Worm (Caenorhabditis elegans) whole organism, young adult: Measurements from ENCODE around the gene nspd-7.

ENCODE experiments used
- B0019.2 ChIP-seq: fragments of 200-800 bp; sonication (Bioruptor generic); conservative IDR thresholded peaks from 2 replicates; pipeline ENCODE4 v1.3.6; 2022; ENCODE audit warnings: missing genetic modification reagents, missing genetic modification characterization, missing compliant biosample characterization
- D2030.7 ChIP-seq: fragments of 200-800 bp; sonication (Bioruptor generic); IDR thresholded peaks from 2 replicates; pipeline ENCODE4 v1.3.6; 2022; ENCODE audit warnings: missing genetic modification reagents, missing genetic modification characterization, missing compliant biosample characterization
- F22D6.2 ChIP-seq: sonication (generic microtip); optimal IDR thresholded peaks from 2 replicates; lab custom pipeline; 2016; ENCODE audit warnings: mild to moderate bottlenecking, missing genetic modification characterization, missing compliant biosample characterization
- F23B12.7 ChIP-seq: sonication (generic microtip); optimal IDR thresholded peaks from 2 replicates; lab custom pipeline; 2017; ENCODE audit warnings: missing genetic modification characterization, mild to moderate bottlenecking, missing compliant biosample characterization, antibody characterized with exemption, moderate library complexity; ENCODE audit not compliant: insufficient read depth
- F55B11.4 ChIP-seq: sonication (generic microtip); optimal IDR thresholded peaks from 2 replicates; lab custom pipeline; 2016; ENCODE audit warnings: missing compliant biosample characterization, missing genetic modification characterization, borderline replicate concordance; ENCODE audit not compliant: insufficient read depth
- K12H6.12 ChIP-seq: fragments of 200-800 bp; sonication (Bioruptor generic); optimal IDR thresholded peaks from 2 replicates; lab custom pipeline; 2018; ENCODE audit warnings: mild to moderate bottlenecking, missing genetic modification characterization, missing compliant biosample characterization
- akir-1 ChIP-seq: fragments of 200-800 bp; sonication (Bioruptor generic); optimal IDR thresholded peaks from 2 replicates; lab custom pipeline; 2018; ENCODE audit warnings: mild to moderate bottlenecking, missing genetic modification characterization, moderate library complexity, missing compliant biosample characterization
- attf-3 ChIP-seq: fragments of 200-800 bp; sonication (Bioruptor generic); conservative IDR thresholded peaks from 2 replicates; pipeline ENCODE4 v1.3.6; 2022; ENCODE audit warnings: missing genetic modification reagents, missing genetic modification characterization, missing compliant biosample characterization
- attf-5 ChIP-seq: fragments of 200-800 bp; sonication (Bioruptor generic); optimal IDR thresholded peaks from 2 replicates; lab custom pipeline; 2018; ENCODE audit warnings: mild to moderate bottlenecking, missing genetic modification characterization, missing compliant biosample characterization
- attf-6 ChIP-seq: fragments of 200-800 bp; sonication (Bioruptor generic); IDR thresholded peaks from 2 replicates; pipeline ENCODE4 v1.3.6; 2022; ENCODE audit warnings: missing genetic modification reagents, missing genetic modification characterization, missing compliant biosample characterization
- cebp-2 ChIP-seq: fragments of 200-800 bp; sonication (Bioruptor generic); IDR thresholded peaks from 2 replicates; pipeline ENCODE4 v1.3.6; 2022; ENCODE audit warnings: missing genetic modification characterization, missing compliant biosample characterization
- ceh-40 ChIP-seq: fragments of 200-800 bp; sonication (Bioruptor generic); IDR thresholded peaks from 2 replicates; pipeline ENCODE4 v1.3.6; 2022; ENCODE audit warnings: missing genetic modification characterization, missing compliant biosample characterization
- ceh-58 ChIP-seq: fragments of 200-800 bp; sonication (Bioruptor generic); IDR thresholded peaks from 2 replicates; pipeline ENCODE4 v1.3.6; 2022; ENCODE audit warnings: missing genetic modification characterization, missing compliant biosample characterization
- ceh-79 ChIP-seq: sonication (generic microtip); optimal IDR thresholded peaks from 2 replicates; lab custom pipeline; 2017; ENCODE audit warnings: mild to moderate bottlenecking, missing genetic modification characterization, missing compliant biosample characterization
- dpl-1 ChIP-seq: fragments of 150-350 bp; optimal IDR thresholded peaks from 2 replicates; lab custom pipeline; 2014; ENCODE audit warnings: missing biosample characterization, missing genetic modification reagents, missing genetic modification characterization
- efl-1 ChIP-seq: fragments of 150-350 bp; optimal IDR thresholded peaks from 2 replicates; lab custom pipeline; 2014; ENCODE audit warnings: missing biosample characterization, missing genetic modification reagents, missing genetic modification characterization
- ets-4 ChIP-seq: fragments of 200-800 bp; sonication (Bioruptor generic); optimal IDR thresholded peaks from 2 replicates; lab custom pipeline; 2018; ENCODE audit warnings: mild to moderate bottlenecking, missing genetic modification characterization, missing compliant biosample characterization
- hmg-1.2 ChIP-seq: fragments of 200-800 bp; sonication (Bioruptor generic); IDR thresholded peaks from 2 replicates; pipeline ENCODE4 v1.3.6; 2022; ENCODE audit warnings: missing genetic modification reagents, missing genetic modification characterization, missing compliant biosample characterization
- let-607 ChIP-seq, 2 experiments: fragments of 200-800 bp in 1 of 2; sonication (Bioruptor generic) in 1 of 2; sonication (generic microtip) in 1 of 2; optimal IDR thresholded peaks; 2 replicates each; lab custom pipeline; 2016 to 2018; ENCODE audit warnings: mild to moderate bottlenecking in 2 of 2, missing compliant biosample characterization in 2 of 2, missing genetic modification characterization in 2 of 2, moderate library complexity in 2 of 2, missing genotype in 1 of 2
- lin-26 ChIP-seq: fragments of 200-800 bp; sonication (Bioruptor generic); IDR thresholded peaks from 2 replicates; pipeline ENCODE4 v1.3.6; 2022; ENCODE audit warnings: missing genetic modification reagents, missing genetic modification characterization, missing compliant biosample characterization
- lin-35 ChIP-seq, 3 experiments: fragments of 150-350 bp in 2 of 3; sonication (generic microtip) in 1 of 3; optimal IDR thresholded peaks; 2 replicates each; lab custom pipeline; 2014 to 2018; ENCODE audit warnings: missing biosample characterization in 3 of 3, missing genetic modification characterization in 3 of 3, missing genetic modification reagents in 3 of 3
- lsl-1 ChIP-seq: fragments of 200-800 bp; sonication (Bioruptor generic); optimal IDR thresholded peaks from 2 replicates; lab custom pipeline; 2018; ENCODE audit warnings: mild to moderate bottlenecking, missing genetic modification characterization, moderate library complexity, missing compliant biosample characterization
- madf-3 ChIP-seq: fragments of 200-800 bp; sonication (Bioruptor generic); IDR thresholded peaks from 2 replicates; pipeline ENCODE4 v1.3.6; 2022; ENCODE audit warnings: missing genetic modification reagents, missing genetic modification characterization, missing compliant biosample characterization
- mcd-1 ChIP-seq: fragments of 200-800 bp; sonication (Bioruptor generic); IDR thresholded peaks from 2 replicates; pipeline ENCODE4 v1.3.6; 2022; ENCODE audit warnings: missing genetic modification reagents, missing genetic modification characterization, missing compliant biosample characterization
- nfya-1 ChIP-seq: sonication (generic microtip); optimal IDR thresholded peaks from 2 replicates; lab custom pipeline; 2017; ENCODE audit warnings: antibody characterized with exemption, missing compliant biosample characterization, missing genetic modification characterization, borderline replicate concordance; ENCODE audit not compliant: insufficient read depth
- nhr-80 ChIP-seq: sonication (generic microtip); optimal IDR thresholded peaks from 2 replicates; lab custom pipeline; 2016; ENCODE audit warnings: missing genetic modification characterization, missing compliant biosample characterization
- pbrm-1 ChIP-seq: fragments of 200-800 bp; sonication (Bioruptor generic); IDR thresholded peaks from 2 replicates; pipeline ENCODE4 v1.3.6; 2022; ENCODE audit warnings: missing genetic modification reagents, missing genetic modification characterization, missing compliant biosample characterization
- rpc-1 ChIP-seq, 2 experiments: fragments of 150-350 bp in 1 of 2; sonication (generic microtip) in 1 of 2; optimal IDR thresholded peaks; 2 replicates each; lab custom pipeline; 2014 to 2018; ENCODE audit warnings: missing biosample characterization in 1 of 2, missing genetic modification characterization in 1 of 2, missing genetic modification reagents in 1 of 2, missing genotype in 1 of 2
- sea-2 ChIP-seq: fragments of 200-800 bp; sonication (Bioruptor generic); IDR thresholded peaks from 2 replicates; pipeline ENCODE4 v1.3.6; 2022; ENCODE audit warnings: missing genetic modification characterization, missing compliant biosample characterization
- snpc-3.4 ChIP-seq: sonication (generic microtip); optimal IDR thresholded peaks from 2 replicates; lab custom pipeline; 2017; ENCODE audit warnings: missing genetic modification characterization, mild to moderate bottlenecking, missing compliant biosample characterization, antibody characterized with exemption, moderate library complexity, missing genotype, missing genetic modification reagents
- snpc-4 ChIP-seq, 5 experiments: fragments of 150-350 bp in 1 of 5; sonication (generic microtip) in 4 of 5; optimal IDR thresholded peaks; 2 replicates each; lab custom pipeline; 2014 to 2018; ENCODE audit warnings: missing genetic modification characterization in 5 of 5, missing biosample characterization in 3 of 5, antibody characterized with exemption in 2 of 5, mild to moderate bottlenecking in 2 of 5, missing compliant biosample characterization in 2 of 5, missing genotype in 2 of 5, moderate library complexity in 2 of 5, missing genetic modification reagents in 1 of 5
- somi-1 ChIP-seq: fragments of 200-800 bp; sonication (Bioruptor generic); optimal IDR thresholded peaks from 2 replicates; lab custom pipeline; 2018; ENCODE audit warnings: mild to moderate bottlenecking, missing genetic modification characterization, missing compliant biosample characterization
- ztf-18 ChIP-seq: sonication (generic microtip); optimal IDR thresholded peaks from 2 replicates; lab custom pipeline; 2016; ENCODE audit warnings: missing genotype, mild to moderate bottlenecking, missing genetic modification characterization, missing compliant biosample characterization
- ztf-25 ChIP-seq: fragments of 200-800 bp; sonication (Bioruptor generic); IDR thresholded peaks from 2 replicates; pipeline ENCODE4 v1.3.6; 2022; ENCODE audit warnings: missing genetic modification reagents, missing genetic modification characterization, missing compliant biosample characterization

The nspd-7 gene

DNA sequence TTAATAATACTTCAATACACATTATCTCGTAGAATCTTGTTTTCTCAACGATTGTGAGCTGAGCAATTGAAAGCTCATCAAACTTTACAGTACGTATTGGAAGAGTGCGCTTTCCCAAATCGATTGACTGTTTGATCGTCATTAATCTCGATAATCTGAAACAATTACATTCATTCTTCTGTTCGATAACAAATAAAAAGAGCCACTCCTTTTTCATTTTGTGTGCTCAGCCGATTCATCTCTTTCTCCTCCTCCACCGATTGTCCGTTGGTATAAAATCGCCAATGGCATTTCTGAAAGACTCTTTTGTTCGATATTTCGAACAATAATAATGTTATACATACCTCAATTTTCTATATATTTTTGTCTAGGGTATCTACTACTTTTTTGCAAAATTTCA lies 45.3 kb downstream of the nspd-7 start, which contains the start of gene nas-12:
Gene nas-12, plus strand, starts transcription at position 301 of the 400 bp plus-strand sequence.
- TF ChIP-seq dpl-1, result no peak
- TF ChIP-seq attf-3 (GFP tag; lab: Robert Waterston, UW), result no peak
- no peak for TF ChIP-seq sea-2
- no peak for TF ChIP-seq ceh-58 (GFP tag; lab: Robert Waterston, UW)
- TF ChIP-seq ceh-79 (tag; lab: Kevin White, UChicago), result no peak
- TF ChIP-seq, all 124 proteins: peak for 0

DNA sequence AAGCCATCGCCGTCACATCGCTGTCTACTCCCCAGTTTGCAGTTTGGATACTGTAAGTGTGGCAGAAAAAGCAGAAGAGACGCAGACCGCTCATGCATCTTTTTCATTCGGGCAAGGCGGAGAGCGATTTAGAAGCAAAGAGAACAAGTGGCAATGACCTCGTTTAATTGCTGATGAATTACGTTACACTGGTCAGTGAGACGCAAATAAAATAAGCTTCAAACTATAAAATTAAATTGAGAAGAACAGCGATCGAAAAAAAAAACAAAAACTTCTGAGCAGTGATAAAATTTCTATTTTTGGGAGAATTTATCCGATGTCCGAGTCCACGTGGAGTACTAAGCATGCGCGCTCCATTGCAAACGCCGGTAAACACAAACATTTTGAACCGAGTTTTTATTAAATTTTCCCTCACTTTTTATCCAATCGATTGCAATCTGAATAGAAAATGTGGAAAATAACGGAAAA lies 46.8 kb downstream of the nspd-7 start, which contains the start of gene C24F3.2:
Gene C24F3.2, plus strand, starts transcription at position 418 of the 468 bp plus-strand sequence.
- TF ChIP-seq attf-6, result no peak
- TF ChIP-seq efl-1 (GFP tag; lab: Kevin White, UChicago), result peak; percentile 28
- TF ChIP-seq snpc-4 (GFP tag; optimal IDR thresholded peaks at IDR 0.05; lab: Kevin White, UChicago), result no peak
- TF ChIP-seq snpc-4 (tag; optimal IDR thresholded peaks at IDR 0.05; lab: Kevin White, UChicago), result peak in 1 of 4 experiments; percentile 20
- peak; percentile 79 for TF ChIP-seq attf-5
- no peak for TF ChIP-seq F55B11.4 (tag; lab: Kevin White, UChicago)
- TF ChIP-seq pbrm-1 (GFP tag; lab: Robert Waterston, UW), result 0 out of 2 replicates have a peak, but pooled peaks have one; percentile 32
- peak; percentile 27 for TF ChIP-seq lsl-1 (GFP tag; lab: Kevin White, UChicago)
- TF ChIP-seq rpc-1 (optimal IDR thresholded peaks at IDR 0.05; lab: Kevin White, UChicago), result no peak
- TF ChIP-seq rpc-1 (tag; optimal IDR thresholded peaks at IDR 0.05; lab: Kevin White, UChicago), result no peak
- TF ChIP-seq F23B12.7, result peak; percentile 48
- TF ChIP-seq somi-1 (GFP tag; lab: Kevin White, UChicago), result peak; percentile 21
- TF ChIP-seq K12H6.12 (tag; lab: Kevin White, UChicago), result peak; percentile 74
- peak; percentile 98 to 99 for TF ChIP-seq let-607 (tag; optimal IDR thresholded peaks at IDR 0.05; lab: Kevin White, UChicago)
- peak; percentile 69 for TF ChIP-seq nhr-80 (tag; lab: Kevin White, UChicago)
- TF ChIP-seq attf-3 (GFP tag; lab: Robert Waterston, UW), result no peak
- peak; percentile 30 for TF ChIP-seq ztf-18 (tag; lab: Kevin White, UChicago)
- TF ChIP-seq akir-1 (GFP tag; lab: Kevin White, UChicago), result no peak
- peak; percentile 80; the same call in 1 of the 2 replicates for TF ChIP-seq hmg-1.2 (GFP tag; lab: Robert Waterston, UW)
- peak in 1 of 3 experiments; percentile 46 for TF ChIP-seq lin-35 (GFP tag; optimal IDR thresholded peaks at IDR 0.05; lab: Kevin White, UChicago)

DNA sequence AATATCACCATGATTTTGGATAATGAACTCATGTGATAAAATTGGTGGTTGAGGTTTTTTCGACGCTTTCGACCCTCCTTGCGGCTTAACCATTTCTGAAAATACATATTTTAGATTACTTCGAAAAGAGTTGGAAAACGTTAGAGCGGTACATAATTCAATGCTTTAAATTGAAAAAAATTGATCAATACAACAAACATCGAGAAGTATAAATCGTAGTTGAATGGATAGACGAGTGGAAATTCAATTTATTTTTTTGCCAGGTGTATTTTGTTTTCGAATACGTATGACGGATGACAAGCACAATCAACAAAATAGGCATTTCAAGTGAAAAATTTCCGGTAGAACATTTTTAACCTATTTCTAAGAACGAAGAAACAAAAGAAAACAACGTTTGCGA lies 47.8 kb downstream of the nspd-7 start, which contains the start of gene tram-1:
Gene tram-1, minus strand, starts transcription at position 101 of the 400 bp plus-strand sequence.
- no peak for TF ChIP-seq ceh-40 (GFP tag; lab: Robert Waterston, UW)
- no peak for TF ChIP-seq nfya-1 (tag; lab: Kevin White, UChicago)
- TF ChIP-seq lin-26 (GFP tag; lab: Robert Waterston, UW), result no peak
- TF ChIP-seq mcd-1 (GFP tag; lab: Robert Waterston, UW), result no peak

DNA sequence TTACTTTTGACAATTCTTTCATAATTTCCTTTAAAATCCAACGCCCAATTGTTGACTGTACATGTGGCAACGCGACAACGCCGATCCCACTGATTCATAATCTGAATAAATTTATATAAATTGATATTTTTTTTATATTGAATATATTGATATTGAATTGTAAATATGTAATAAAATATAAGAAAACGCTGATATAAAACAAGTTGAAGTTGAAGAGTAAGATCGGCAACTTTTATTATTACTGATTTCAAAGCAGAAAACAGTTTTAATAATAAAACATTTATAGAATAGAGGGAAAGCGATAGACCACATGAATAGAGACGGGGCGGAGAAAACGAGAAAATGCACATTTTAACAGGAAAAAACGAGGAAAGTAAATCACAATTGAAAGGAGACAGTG lies 49.8 kb downstream of the nspd-7 start, which contains the start of gene qns-1:
Gene qns-1, minus strand, starts transcription at position 101 of the 400 bp plus-strand sequence.
- TF ChIP-seq madf-3, result no peak
- no peak for TF ChIP-seq ets-4 (GFP tag; lab: Kevin White, UChicago)
- TF ChIP-seq F22D6.2 (tag; lab: Kevin White, UChicago), result no peak
- TF ChIP-seq lin-35 (GFP tag; optimal IDR thresholded peaks at IDR 0.05; lab: Kevin White, UChicago), result peak in 1 of 3 experiments; percentile 12
- TF ChIP-seq mcd-1 (GFP tag; lab: Robert Waterston, UW), result no peak
- TF ChIP-seq snpc-3.4 (tag; lab: Kevin White, UChicago), result peak; percentile 15
- TF ChIP-seq ztf-25, result no peak
- no peak for TF ChIP-seq D2030.7 (GFP tag; lab: Robert Waterston, UW)
- no peak for TF ChIP-seq B0019.2
- no peak for TF ChIP-seq ztf-18 (tag; lab: Kevin White, UChicago)
- TF ChIP-seq cebp-2 (GFP tag; lab: Robert Waterston, UW), result no peak
